Worm (Caenorhabditis elegans) whole organism, young adult: ENCODE data around the gene srg-69.

Experiments used
- B0035.1 ChIP-seq: sonication (generic microtip); optimal IDR thresholded peaks from 2 replicates; lab custom pipeline; 2016; ENCODE audit warnings: missing genetic modification characterization, mild to moderate bottlenecking, missing compliant biosample characterization, missing genotype, missing genetic modification reagents
- C06A6.2 ChIP-seq: fragments of 200-800 bp; sonication (Bioruptor generic); conservative IDR thresholded peaks from 2 replicates; pipeline ENCODE4 v1.3.6; 2022; ENCODE audit warnings: missing genetic modification characterization, missing compliant biosample characterization
- C17E4.6 ChIP-seq: fragments of 200-800 bp; sonication (Bioruptor generic); IDR thresholded peaks from 2 replicates; pipeline ENCODE4 v1.3.6; 2022; ENCODE audit warnings: missing genetic modification reagents, missing genetic modification characterization, missing compliant biosample characterization
- F23B12.7 ChIP-seq: sonication (generic microtip); optimal IDR thresholded peaks from 2 replicates; lab custom pipeline; 2017; ENCODE audit warnings: missing genetic modification characterization, mild to moderate bottlenecking, missing compliant biosample characterization, antibody characterized with exemption, moderate library complexity; ENCODE audit not compliant: insufficient read depth
- F33H1.4 ChIP-seq: fragments of 200-800 bp; sonication (Bioruptor generic); IDR thresholded peaks from 2 replicates; pipeline ENCODE4 v1.3.6; 2022; ENCODE audit warnings: missing genetic modification reagents, missing genetic modification characterization, missing compliant biosample characterization
- F52B5.7 ChIP-seq: sonication (generic microtip); optimal IDR thresholded peaks from 2 replicates; lab custom pipeline; 2016; ENCODE audit warnings: mild to moderate bottlenecking, missing genetic modification characterization, missing compliant biosample characterization
- F55B11.4 ChIP-seq: sonication (generic microtip); optimal IDR thresholded peaks from 2 replicates; lab custom pipeline; 2016; ENCODE audit warnings: missing compliant biosample characterization, missing genetic modification characterization, borderline replicate concordance; ENCODE audit not compliant: insufficient read depth
- F57A8.1 ChIP-seq: fragments of 200-800 bp; sonication (Bioruptor generic); optimal IDR thresholded peaks from 2 replicates; lab custom pipeline; 2018; ENCODE audit warnings: mild to moderate bottlenecking, missing genetic modification characterization, moderate library complexity, missing compliant biosample characterization
- T26A5.8 ChIP-seq: sonication (generic microtip); optimal IDR thresholded peaks from 2 replicates; lab custom pipeline; 2016; ENCODE audit warnings: missing genetic modification characterization, missing compliant biosample characterization
- Y53F4B.3 ChIP-seq: fragments of 200-800 bp; sonication (Bioruptor generic); IDR thresholded peaks from 2 replicates; pipeline ENCODE4 v1.3.6; 2022; ENCODE audit warnings: missing genetic modification reagents, missing genetic modification characterization, missing compliant biosample characterization
- Y53G8AR.9 ChIP-seq: fragments of 200-800 bp; sonication (Bioruptor generic); conservative IDR thresholded peaks from 2 replicates; pipeline ENCODE4 v1.3.6; 2022; ENCODE audit warnings: missing genetic modification reagents, missing genetic modification characterization, missing compliant biosample characterization
- Y56A3A.18 ChIP-seq: fragments of 200-800 bp; sonication (Bioruptor generic); IDR thresholded peaks from 2 replicates; pipeline ENCODE4 v1.3.6; 2022; ENCODE audit warnings: missing genetic modification reagents, missing genetic modification characterization, missing compliant biosample characterization
- aptf-2 ChIP-seq: fragments of 200-800 bp; sonication (Bioruptor generic); conservative IDR thresholded peaks from 2 replicates; pipeline ENCODE4 v1.3.6; 2022; ENCODE audit warnings: missing genetic modification reagents, missing genetic modification characterization, missing compliant biosample characterization
- attf-3 ChIP-seq: fragments of 200-800 bp; sonication (Bioruptor generic); conservative IDR thresholded peaks from 2 replicates; pipeline ENCODE4 v1.3.6; 2022; ENCODE audit warnings: missing genetic modification reagents, missing genetic modification characterization, missing compliant biosample characterization
- bed-1 ChIP-seq: fragments of 200-800 bp; sonication (Bioruptor generic); IDR thresholded peaks from 2 replicates; pipeline ENCODE4 v1.3.6; 2022; ENCODE audit warnings: missing genetic modification reagents, missing genetic modification characterization, missing compliant biosample characterization
- cebp-2 ChIP-seq: fragments of 200-800 bp; sonication (Bioruptor generic); IDR thresholded peaks from 2 replicates; pipeline ENCODE4 v1.3.6; 2022; ENCODE audit warnings: missing genetic modification characterization, missing compliant biosample characterization
- ceh-58 ChIP-seq: fragments of 200-800 bp; sonication (Bioruptor generic); IDR thresholded peaks from 2 replicates; pipeline ENCODE4 v1.3.6; 2022; ENCODE audit warnings: missing genetic modification characterization, missing compliant biosample characterization
- chd-7 ChIP-seq: sonication (generic microtip); optimal IDR thresholded peaks from 2 replicates; lab custom pipeline; 2016; ENCODE audit warnings: mild to moderate bottlenecking, missing genetic modification characterization, moderate library complexity, missing compliant biosample characterization
- dox-1 ChIP-seq: fragments of 200-800 bp; sonication (Bioruptor generic); IDR thresholded peaks from 2 replicates; pipeline ENCODE4 v1.3.6; 2022; ENCODE audit warnings: missing genetic modification reagents, missing genetic modification characterization, missing compliant biosample characterization
- dpl-1 ChIP-seq: fragments of 150-350 bp; optimal IDR thresholded peaks from 2 replicates; lab custom pipeline; 2014; ENCODE audit warnings: missing biosample characterization, missing genetic modification reagents, missing genetic modification characterization
- gei-17 ChIP-seq: fragments of 200-800 bp; sonication (Bioruptor generic); optimal IDR thresholded peaks from 2 replicates; lab custom pipeline; 2018; ENCODE audit warnings: mild to moderate bottlenecking, missing genetic modification characterization, missing compliant biosample characterization
- hlh-12 ChIP-seq: sonication (generic microtip); optimal IDR thresholded peaks from 2 replicates; lab custom pipeline; 2016; ENCODE audit warnings: missing genetic modification characterization, missing compliant biosample characterization
- hmg-20 ChIP-seq: fragments of 200-800 bp; sonication (Bioruptor generic); IDR thresholded peaks from 2 replicates; pipeline ENCODE4 v1.3.6; 2022; ENCODE audit warnings: missing genetic modification reagents, missing genetic modification characterization, missing compliant biosample characterization
- hsf-1 ChIP-seq: fragments of 200-800 bp; sonication (Bioruptor generic); IDR thresholded peaks from 2 replicates; pipeline ENCODE4 v1.3.6; 2022; ENCODE audit warnings: missing genetic modification reagents, missing genetic modification characterization, missing compliant biosample characterization
- let-607 ChIP-seq, 2 experiments: fragments of 200-800 bp in 1 of 2; sonication (Bioruptor generic) in 1 of 2; sonication (generic microtip) in 1 of 2; optimal IDR thresholded peaks; 2 replicates each; lab custom pipeline; 2016 to 2018; ENCODE audit warnings: mild to moderate bottlenecking in 2 of 2, missing compliant biosample characterization in 2 of 2, missing genetic modification characterization in 2 of 2, moderate library complexity in 2 of 2, missing genotype in 1 of 2
- lir-1 ChIP-seq: fragments of 200-800 bp; sonication (Bioruptor generic); conservative IDR thresholded peaks from 2 replicates; pipeline ENCODE4 v1.3.6; 2022; ENCODE audit warnings: missing genetic modification reagents, missing genetic modification characterization, missing compliant biosample characterization
- madf-8 ChIP-seq: fragments of 200-800 bp; sonication (Bioruptor generic); conservative IDR thresholded peaks from 2 replicates; pipeline ENCODE4 v1.3.6; 2022; ENCODE audit warnings: missing genetic modification reagents, missing genetic modification characterization, missing compliant biosample characterization
- mes-4 ChIP-seq: sonication (generic microtip); optimal IDR thresholded peaks from 2 replicates; lab custom pipeline; 2016; ENCODE audit warnings: missing genotype, missing genetic modification characterization, missing compliant biosample characterization
- mxl-1 ChIP-seq: sonication (generic microtip); optimal IDR thresholded peaks from 2 replicates; lab custom pipeline; 2016; ENCODE audit warnings: missing genetic modification characterization, missing compliant biosample characterization
- nfya-1 ChIP-seq: sonication (generic microtip); optimal IDR thresholded peaks from 2 replicates; lab custom pipeline; 2017; ENCODE audit warnings: antibody characterized with exemption, missing compliant biosample characterization, missing genetic modification characterization, borderline replicate concordance; ENCODE audit not compliant: insufficient read depth
- nfya-2 ChIP-seq: fragments of 200-800 bp; sonication (Bioruptor generic); IDR thresholded peaks from 2 replicates; pipeline ENCODE4 v1.3.6; 2022; ENCODE audit warnings: missing genetic modification reagents, missing genetic modification characterization, missing compliant biosample characterization
- nhr-120 ChIP-seq: fragments of 200-800 bp; sonication (Bioruptor generic); IDR thresholded peaks from 2 replicates; pipeline ENCODE4 v1.3.6; 2022; ENCODE audit warnings: missing genetic modification characterization, missing compliant biosample characterization
- nhr-80 ChIP-seq: sonication (generic microtip); optimal IDR thresholded peaks from 2 replicates; lab custom pipeline; 2016; ENCODE audit warnings: missing genetic modification characterization, missing compliant biosample characterization
- pbrm-1 ChIP-seq: fragments of 200-800 bp; sonication (Bioruptor generic); IDR thresholded peaks from 2 replicates; pipeline ENCODE4 v1.3.6; 2022; ENCODE audit warnings: missing genetic modification reagents, missing genetic modification characterization, missing compliant biosample characterization
- pha-4 ChIP-seq: fragments of 150-350 bp; sonication (generic microtip); optimal IDR thresholded peaks from 2 replicates; lab custom pipeline; 2014; ENCODE audit warnings: missing biosample characterization, missing genetic modification reagents, missing genetic modification characterization
- rcor-1 ChIP-seq: fragments of 200-800 bp; sonication (Bioruptor generic); IDR thresholded peaks from 2 replicates; pipeline ENCODE4 v1.3.6; 2022; ENCODE audit warnings: missing genetic modification reagents, missing genetic modification characterization, missing compliant biosample characterization
- rec-8 ChIP-seq, 2 experiments: sonication (generic microtip); optimal IDR thresholded peaks; 2 replicates each; lab custom pipeline; 2016; ENCODE audit warnings: mild to moderate bottlenecking in 2 of 2, missing genetic modification characterization in 2 of 2, missing genetic modification reagents in 2 of 2, missing genotype in 2 of 2, missing biosample characterization in 1 of 2, missing compliant biosample characterization in 1 of 2, moderate library complexity in 1 of 2
- rpc-1 ChIP-seq, 2 experiments: fragments of 150-350 bp in 1 of 2; sonication (generic microtip) in 1 of 2; optimal IDR thresholded peaks; 2 replicates each; lab custom pipeline; 2014 to 2018; ENCODE audit warnings: missing biosample characterization in 1 of 2, missing genetic modification characterization in 1 of 2, missing genetic modification reagents in 1 of 2, missing genotype in 1 of 2
- snpc-1.1 ChIP-seq: sonication (generic microtip); optimal IDR thresholded peaks from 2 replicates; lab custom pipeline; 2017; ENCODE audit warnings: missing genetic modification characterization, mild to moderate bottlenecking, missing compliant biosample characterization, antibody characterized with exemption, moderate library complexity, missing genotype, missing genetic modification reagents; ENCODE audit not compliant: insufficient read depth
- snpc-1.3 ChIP-seq: sonication (generic microtip); optimal IDR thresholded peaks from 2 replicates; lab custom pipeline; 2017; ENCODE audit warnings: missing genetic modification characterization, mild to moderate bottlenecking, missing compliant biosample characterization, antibody characterized with exemption, moderate library complexity, missing genotype, missing genetic modification reagents; ENCODE audit not compliant: insufficient read depth
- snpc-3.4 ChIP-seq: sonication (generic microtip); optimal IDR thresholded peaks from 2 replicates; lab custom pipeline; 2017; ENCODE audit warnings: missing genetic modification characterization, mild to moderate bottlenecking, missing compliant biosample characterization, antibody characterized with exemption, moderate library complexity, missing genotype, missing genetic modification reagents
- snpc-4 ChIP-seq, 5 experiments: fragments of 150-350 bp in 1 of 5; sonication (generic microtip) in 4 of 5; optimal IDR thresholded peaks; 2 replicates each; lab custom pipeline; 2014 to 2018; ENCODE audit warnings: missing genetic modification characterization in 5 of 5, missing biosample characterization in 3 of 5, antibody characterized with exemption in 2 of 5, mild to moderate bottlenecking in 2 of 5, missing compliant biosample characterization in 2 of 5, missing genotype in 2 of 5, moderate library complexity in 2 of 5, missing genetic modification reagents in 1 of 5
- tlf-1 ChIP-seq: fragments of 200-800 bp; sonication (Bioruptor generic); optimal IDR thresholded peaks from 2 replicates; lab custom pipeline; 2018; ENCODE audit warnings: mild to moderate bottlenecking, missing genetic modification characterization, missing compliant biosample characterization
- unc-62 ChIP-seq: fragments of 150-350 bp; optimal IDR thresholded peaks from 2 replicates; lab custom pipeline; 2014; ENCODE audit warnings: missing biosample characterization, missing genetic modification reagents, missing genetic modification characterization
- ztf-22 ChIP-seq: fragments of 200-800 bp; sonication (Bioruptor generic); optimal IDR thresholded peaks from 2 replicates; lab custom pipeline; 2018; ENCODE audit warnings: mild to moderate bottlenecking, missing genetic modification characterization, moderate library complexity, missing compliant biosample characterization

Gene srg-69

ce11 chrII:5358137-5358745 is 2.8 kb downstream of the srg-69 start, which contains the start of the genes F09E5.11 and bmy-1 (continued):
- TF ChIP-seq nfya-1 (tag; lab: Kevin White, UChicago) = no peak
- no peak for TF ChIP-seq gei-17 (GFP tag; lab: Kevin White, UChicago)
- TF ChIP-seq snpc-1.1 (tag; lab: Kevin White, UChicago) = peak; percentile 23
- TF ChIP-seq bed-1 (GFP tag; lab: Robert Waterston, UW) = 0 out of 2 replicates have a peak, but pooled peaks have one; percentile 73
- TF ChIP-seq F55B11.4 (tag; lab: Kevin White, UChicago) = no peak
- peak; percentile 84 for TF ChIP-seq pbrm-1 (GFP tag; lab: Robert Waterston, UW)
- TF ChIP-seq F23B12.7 (tag; lab: Kevin White, UChicago) = peak; percentile 29
- peak; percentile 9 for TF ChIP-seq B0035.1 (tag; lab: Kevin White, UChicago)
- no peak for TF ChIP-seq ztf-22 (GFP tag; lab: Kevin White, UChicago)
- TF ChIP-seq nhr-80 (tag; lab: Kevin White, UChicago) = peak; percentile 67
- peak; percentile 86 for TF ChIP-seq lir-1
- TF ChIP-seq Y53F4B.3 (GFP tag; lab: Robert Waterston, UW) = no peak
- no peak for TF ChIP-seq Y56A3A.18
- peak; percentile 57 for TF ChIP-seq chd-7
- TF ChIP-seq let-607 (tag; optimal IDR thresholded peaks at IDR 0.05; lab: Kevin White, UChicago) = peak in 1 of 2 experiments; percentile 45
- TF ChIP-seq nhr-120 (GFP tag; lab: Robert Waterston, UW) = no peak
- TF ChIP-seq Y53G8AR.9 (GFP tag; lab: Robert Waterston, UW) = 0 out of 2 replicates have a peak, but pooled peaks have one; percentile 29
- peak; percentile 67; the same call in 1 of the 2 replicates for TF ChIP-seq rcor-1
- no peak for TF ChIP-seq snpc-3.4 (tag; lab: Kevin White, UChicago)
- TF ChIP-seq dpl-1 (GFP tag; lab: Kevin White, UChicago) = no peak
- TF ChIP-seq rpc-1 (optimal IDR thresholded peaks at IDR 0.05; lab: Kevin White, UChicago) = peak; percentile 28
- TF ChIP-seq rpc-1 (tag; optimal IDR thresholded peaks at IDR 0.05; lab: Kevin White, UChicago) = no peak
- no peak for TF ChIP-seq F57A8.1 (GFP tag; lab: Kevin White, UChicago)
- TF ChIP-seq attf-3 (GFP tag; lab: Robert Waterston, UW) = peak; percentile 50; the same call in 1 of the 2 replicates
- peak; percentile 96 for TF ChIP-seq dox-1 (GFP tag; lab: Robert Waterston, UW)
- peak; percentile 49 for TF ChIP-seq F52B5.7 (tag; lab: Kevin White, UChicago)
- TF ChIP-seq F33H1.4 = peak; percentile 64
- TF ChIP-seq C17E4.6 (GFP tag; lab: Robert Waterston, UW) = 0 out of 2 replicates have a peak, but pooled peaks have one; percentile 30
- TF ChIP-seq aptf-2 (GFP tag; lab: Robert Waterston, UW) = peak; percentile 83
- no peak for TF ChIP-seq nfya-2 (GFP tag; lab: Robert Waterston, UW)
- no peak for TF ChIP-seq T26A5.8 (tag; lab: Kevin White, UChicago)
- TF ChIP-seq mes-4 (tag; lab: Kevin White, UChicago) = no peak
- TF ChIP-seq tlf-1 = peak; percentile 61
- no peak for TF ChIP-seq ceh-58
- TF ChIP-seq madf-8 (GFP tag; lab: Robert Waterston, UW) = peak; percentile 60
- TF ChIP-seq hmg-20 (GFP tag; lab: Robert Waterston, UW) = peak; percentile 69; the same call in 1 of the 2 replicates
- TF ChIP-seq rec-8 (tag; optimal IDR thresholded peaks at IDR 0.05; lab: Kevin White, UChicago) = peak in 1 of 2 experiments; percentile 60
- no peak for TF ChIP-seq pha-4
- TF ChIP-seq hlh-12 = no peak
- TF ChIP-seq snpc-1.3 (tag; lab: Kevin White, UChicago) = no peak
- TF ChIP-seq cebp-2 (GFP tag; lab: Robert Waterston, UW) = no peak
- TF ChIP-seq unc-62 (GFP tag; lab: Kevin White, UChicago) = no peak
- TF ChIP-seq snpc-4 (GFP tag; optimal IDR thresholded peaks at IDR 0.05; lab: Kevin White, UChicago) = peak; percentile 29
- peak in 3 of 4 experiments; percentile 44 to 66 (median 63) for TF ChIP-seq snpc-4 (tag; optimal IDR thresholded peaks at IDR 0.05; lab: Kevin White, UChicago)
- peak; percentile 93 for TF ChIP-seq C06A6.2 (GFP tag; lab: Robert Waterston, UW)
- TF ChIP-seq mxl-1 (tag; lab: Kevin White, UChicago) = peak; percentile 23
- peak; percentile 73; the same call in 1 of the 2 replicates for TF ChIP-seq hsf-1
